Fruit fly (Drosophila melanogaster): ENCODE measurements around the gene CG31125.

dm6 chr3R:24626003-24626486 is 28.6 kb downstream of the CG31125 start:
- TF ChIP-seq CG8478 (optimal IDR thresholded peaks at IDR 0.05), result no peak
- no peak for TF ChIP-seq CTCF (optimal IDR thresholded peaks at IDR 0.05)
